Worm (Caenorhabditis elegans) whole organism, L4 larva: ENCODE data around the gene sup-18.

ENCODE experiments used
- cey-2 ChIP-seq: sonication (generic microtip); optimal IDR thresholded peaks from 3 replicates; lab custom pipeline; 2017; ENCODE audit warnings: missing genetic modification characterization, mild to moderate bottlenecking, missing compliant biosample characterization, antibody characterized with exemption, borderline replicate concordance; ENCODE audit not compliant: insufficient read depth
- dmd-8 ChIP-seq: fragments of 200-800 bp; sonication (Bioruptor generic); IDR thresholded peaks from 2 replicates; pipeline ENCODE4 v1.3.6; 2022; ENCODE audit warnings: missing genetic modification characterization, missing compliant biosample characterization
- dpl-1 ChIP-seq: fragments of 150-350 bp; optimal IDR thresholded peaks from 2 replicates; lab custom pipeline; 2014; ENCODE audit warnings: missing biosample characterization, missing genetic modification reagents, missing genetic modification characterization
- mdl-1 ChIP-seq, 2 experiments: fragments of 150-350 bp in 1 of 2; sonication (generic microtip) in 1 of 2; optimal IDR thresholded peaks; 2 replicates each; lab custom pipeline; 2014 to 2017; ENCODE audit warnings: missing biosample characterization in 2 of 2, missing genetic modification characterization in 2 of 2
- nhr-102 ChIP-seq: sonication (generic microtip); optimal IDR thresholded peaks from 2 replicates; lab custom pipeline; 2016; ENCODE audit warnings: mild to moderate bottlenecking, missing genetic modification characterization, moderate library complexity, missing compliant biosample characterization
- nhr-25 ChIP-seq: sonication (generic microtip); optimal IDR thresholded peaks from 2 replicates; lab custom pipeline; 2017; ENCODE audit warnings: missing genetic modification characterization, mild to moderate bottlenecking, missing compliant biosample characterization, antibody characterized with exemption, moderate library complexity, borderline replicate concordance; ENCODE audit not compliant: insufficient read depth
- nhr-28 ChIP-seq: fragments of 150-350 bp; optimal IDR thresholded peaks from 2 replicates; lab custom pipeline; 2014; ENCODE audit warnings: missing biosample characterization, missing genetic modification characterization
- snpc-4 ChIP-seq: fragments of 150-350 bp; optimal IDR thresholded peaks from 2 replicates; lab custom pipeline; 2014; ENCODE audit warnings: missing biosample characterization, missing genetic modification characterization
- unc-62 ChIP-seq, 3 experiments: fragments of 150-350 bp in 1 of 3; sonication (generic microtip); optimal IDR thresholded peaks in 2 of 3; peaks in 1 of 3; 1 replicate in 1 of 3; 2 replicates in 2 of 3; lab custom pipeline; 2014 to 2017; ENCODE audit warnings: missing biosample characterization in 3 of 3, missing genetic modification characterization in 3 of 3, missing genetic modification reagents in 3 of 3, missing genotype in 1 of 3
- ztf-11 ChIP-seq: fragments of 150-350 bp; optimal IDR thresholded peaks from 2 replicates; lab custom pipeline; 2014; ENCODE audit warnings: missing biosample characterization, missing genetic modification characterization

DNA sequence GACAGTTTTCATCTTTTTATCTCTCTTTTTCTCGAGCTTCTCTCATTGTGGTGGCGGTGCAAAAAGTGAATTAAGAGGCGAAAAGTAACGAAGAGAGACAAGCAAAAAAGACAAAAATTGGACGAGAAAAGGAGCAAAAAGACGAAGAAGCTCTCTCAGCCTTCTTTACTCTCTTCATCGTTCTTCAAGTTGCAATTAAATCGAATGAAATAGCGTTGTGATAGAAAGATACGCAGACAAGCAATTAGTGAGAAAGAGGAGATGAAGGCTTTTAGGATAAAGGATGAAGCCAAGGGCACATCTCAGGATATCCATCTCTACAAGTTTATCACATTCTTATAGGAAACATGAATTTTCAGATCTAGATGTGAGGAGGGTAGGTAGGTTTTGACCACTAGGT lies 30.5 kb downstream of the sup-18 start:
- TF ChIP-seq mdl-1 (tag; optimal IDR thresholded peaks at IDR 0.05; lab: Kevin White, UChicago) (no peak), ztf-11 (no peak), nhr-25 (tag; lab: Kevin White, UChicago) (no peak), unc-62 (GFP tag; optimal IDR thresholded peaks at IDR 0.05 in 1 of 2; lab: Kevin White, UChicago) (no peak), unc-62 (tag; optimal IDR thresholded peaks at IDR 0.05; lab: Kevin White, UChicago) (no peak), cey-2 (tag; lab: Kevin White, UChicago) (no peak), dpl-1 (GFP tag; lab: Kevin White, UChicago) (no peak), dmd-8 (GFP tag; lab: Robert Waterston, UW) (no peak), nhr-28 (tag; lab: Kevin White, UChicago) (no peak), snpc-4 (no peak), nhr-102 (tag; lab: Kevin White, UChicago) (no peak)
